Worm (Caenorhabditis elegans) whole organism, late embryonic: ENCODE measurements around the gene nhr-109.

ENCODE experiments used
- K09A11.1 ChIP-seq: sonication (generic microtip); optimal IDR thresholded peaks from 2 replicates; lab custom pipeline; 2017; ENCODE audit warnings: antibody characterized with exemption, mild to moderate bottlenecking, missing genetic modification characterization, missing compliant biosample characterization; ENCODE audit not compliant: insufficient read depth
- ceh-6 ChIP-seq: fragments of 200-800 bp; sonication (Bioruptor generic); optimal IDR thresholded peaks from 2 replicates; lab custom pipeline; 2018; ENCODE audit warnings: mild to moderate bottlenecking, missing genetic modification characterization, missing compliant biosample characterization
- unc-86 ChIP-seq: sonication (generic microtip); optimal IDR thresholded peaks from 2 replicates; lab custom pipeline; 2016; ENCODE audit warnings: missing genetic modification characterization, missing compliant biosample characterization

DNA sequence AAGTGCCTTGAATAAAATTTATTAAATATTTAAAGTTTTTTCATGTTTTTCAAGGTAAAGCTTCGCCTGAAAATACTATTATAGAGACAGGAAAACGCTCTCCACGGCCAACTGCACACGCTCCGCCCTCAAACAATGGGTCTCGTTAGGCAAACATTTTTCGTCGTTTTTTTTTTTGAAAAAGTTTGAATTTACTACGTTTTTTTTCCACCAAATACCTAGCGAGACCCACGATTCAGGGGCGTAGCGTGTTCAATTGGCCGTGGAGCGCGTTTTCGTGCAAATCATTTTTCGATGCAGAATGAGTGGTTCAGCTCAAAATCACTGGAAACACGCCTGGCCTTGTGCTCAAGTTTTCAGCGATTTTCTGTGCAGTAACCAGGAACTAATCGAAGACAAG, 34.7 kb downstream of the nhr-109 start, which contains the start of gene W06B4.2:
- TF ChIP-seq unc-86 (tag; lab: Kevin White, UChicago) (no peak), ceh-6 (GFP tag; lab: Kevin White, UChicago) (no peak), K09A11.1 (no peak)
